Fruit fly (Drosophila melanogaster) whole organism, prepupa: ENCODE results near the gene mthl1.
A peak's percentile ranks its signal among the peaks of the same experiment; 100 is the strongest.

Experiments used
- CG10669 ChIP-seq: fragments of 200-800 bp; sonication (Bioruptor generic); optimal IDR thresholded peaks from 3 replicates; lab custom pipeline; 2018; ENCODE audit warnings: missing biosample characterization, mild to moderate bottlenecking, missing genetic modification characterization, moderate library complexity
- CG11294 ChIP-seq: fragments of 200-800 bp; sonication (Bioruptor generic); IDR thresholded peaks from 2 replicates; pipeline ENCODE4 v1.3.6; 2022; ENCODE audit warnings: missing biosample characterization, missing genetic modification characterization
- CG11762 ChIP-seq: fragments of 200-800 bp; sonication (Bioruptor generic); optimal IDR thresholded peaks from 3 replicates; lab custom pipeline; 2016; ENCODE audit warnings: missing biosample characterization, missing genetic modification characterization; ENCODE audit not compliant: insufficient read depth
- CG15336 ChIP-seq: fragments of 200-800 bp; sonication (Bioruptor generic); IDR thresholded peaks from 2 replicates; pipeline ENCODE4 v1.3.6; 2022; ENCODE audit warnings: missing biosample characterization, missing genetic modification characterization
- CG1621 ChIP-seq: fragments of 200-800 bp; sonication (Bioruptor generic); optimal IDR thresholded peaks from 3 replicates; lab custom pipeline; 2018; ENCODE audit warnings: missing biosample characterization, mild to moderate bottlenecking, missing genetic modification characterization
- CG3032 ChIP-seq: fragments of 200-800 bp; optimal IDR thresholded peaks from 2 replicates; lab custom pipeline; 2019; ENCODE audit warnings: missing biosample characterization, mild to moderate bottlenecking, missing genetic modification characterization, moderate library complexity
- CG32006 ChIP-seq: fragments of 200-800 bp; sonication (Bioruptor generic); optimal IDR thresholded peaks from 3 replicates; lab custom pipeline; 2017; ENCODE audit warnings: missing biosample characterization, mild to moderate bottlenecking, missing genetic modification characterization
- CG34406 ChIP-seq: fragments of 200-800 bp; sonication (Bioruptor generic); optimal IDR thresholded peaks from 3 replicates; lab custom pipeline; 2016; ENCODE audit warnings: missing biosample characterization, missing genetic modification characterization
- CG3919 ChIP-seq: fragments of 200-800 bp; sonication (Bioruptor generic); optimal IDR thresholded peaks from 3 replicates; lab custom pipeline; 2016; ENCODE audit warnings: missing biosample characterization, missing genetic modification characterization
- CG4318 ChIP-seq: fragments of 200-800 bp; sonication (Bioruptor generic); optimal IDR thresholded peaks from 3 replicates; lab custom pipeline; 2017; ENCODE audit warnings: missing biosample characterization, mild to moderate bottlenecking, missing genetic modification characterization
- CG6163 ChIP-seq: fragments of 200-800 bp; sonication (Bioruptor generic); IDR thresholded peaks from 3 replicates; pipeline ENCODE4 v1.3.6; 2022; ENCODE audit warnings: missing biosample characterization, missing genetic modification characterization
- CG6276 ChIP-seq: fragments of 200-800 bp; sonication (Bioruptor generic); optimal IDR thresholded peaks from 2 replicates; lab custom pipeline; 2017; ENCODE audit warnings: missing biosample characterization, mild to moderate bottlenecking, missing genetic modification characterization
- CG7368 ChIP-seq: fragments of 200-800 bp; sonication (Bioruptor generic); optimal IDR thresholded peaks from 3 replicates; lab custom pipeline; 2016; ENCODE audit warnings: missing biosample characterization, missing genetic modification characterization
- CG8119 ChIP-seq: fragments of 200-800 bp; sonication (Bioruptor generic); IDR thresholded peaks from 3 replicates; pipeline ENCODE4 v1.3.6; 2022; ENCODE audit warnings: missing biosample characterization, missing genetic modification characterization
- CG8319 ChIP-seq: fragments of 200-800 bp; sonication (Bioruptor generic); optimal IDR thresholded peaks from 3 replicates; lab custom pipeline; 2016; ENCODE audit warnings: missing biosample characterization, missing genetic modification characterization
- CG8632 ChIP-seq: fragments of 200-800 bp; sonication (Bioruptor generic); optimal IDR thresholded peaks from 3 replicates; lab custom pipeline; 2016; ENCODE audit warnings: missing biosample characterization, missing genetic modification characterization
- CG9139 ChIP-seq: fragments of 200-800 bp; sonication (Bioruptor generic); optimal IDR thresholded peaks from 3 replicates; lab custom pipeline; 2017; ENCODE audit warnings: missing biosample characterization, mild to moderate bottlenecking, missing genetic modification characterization
- Eip75B ChIP-seq: fragments of 200-800 bp; sonication (Bioruptor generic); optimal IDR thresholded peaks from 3 replicates; lab custom pipeline; 2016; ENCODE audit warnings: missing biosample characterization, missing genetic modification characterization
- Eip78C ChIP-seq: fragments of 200-800 bp; sonication (Bioruptor generic); peaks from one replicate; lab custom pipeline; 2016; ENCODE audit warnings: missing biosample characterization, missing genetic modification characterization
- Eip93F ChIP-seq: fragments of 200-800 bp; sonication (Bioruptor generic); optimal IDR thresholded peaks from 2 replicates; lab custom pipeline; 2016; ENCODE audit warnings: missing biosample characterization, mild to moderate bottlenecking, missing genetic modification characterization
- Ets96B ChIP-seq: fragments of 200-800 bp; optimal IDR thresholded peaks from 2 replicates; lab custom pipeline; 2019; ENCODE audit warnings: missing biosample characterization, mild to moderate bottlenecking, missing genetic modification characterization, moderate library complexity
- Gug ChIP-seq: fragments of 200-800 bp; sonication (Bioruptor generic); IDR thresholded peaks from 2 replicates; pipeline ENCODE4 v1.3.6; 2022; ENCODE audit warnings: missing biosample characterization, missing genetic modification characterization
- Hr38 ChIP-seq: sonication (Bioruptor generic); optimal IDR thresholded peaks from 2 replicates; lab custom pipeline; 2016; ENCODE audit warnings: missing biosample characterization, missing genetic modification characterization
- Hr39 ChIP-seq: fragments of 200-800 bp; sonication (Bioruptor generic); optimal IDR thresholded peaks from 2 replicates; lab custom pipeline; 2016; ENCODE audit warnings: missing biosample characterization, missing genetic modification characterization
- Hr4 ChIP-seq: fragments of 200-800 bp; sonication (Bioruptor generic); optimal IDR thresholded peaks from 3 replicates; lab custom pipeline; 2016; ENCODE audit warnings: missing biosample characterization, missing genetic modification characterization
- Lpt ChIP-seq: fragments of 200-800 bp; sonication (Bioruptor generic); optimal IDR thresholded peaks from 3 replicates; lab custom pipeline; 2016; ENCODE audit warnings: missing biosample characterization, missing genetic modification characterization
- Met ChIP-seq: fragments of 200-800 bp; sonication (Bioruptor generic); optimal IDR thresholded peaks from 3 replicates; lab custom pipeline; 2016; ENCODE audit warnings: missing biosample characterization, missing genetic modification characterization
- Smox ChIP-seq: fragments of 200-800 bp; sonication (Bioruptor generic); optimal IDR thresholded peaks from 3 replicates; lab custom pipeline; 2016; ENCODE audit warnings: missing biosample characterization, missing genetic modification characterization
- Sox14 ChIP-seq: fragments of 200-800 bp; sonication (Bioruptor generic); optimal IDR thresholded peaks from 3 replicates; lab custom pipeline; 2016; ENCODE audit warnings: missing biosample characterization, missing genetic modification characterization
- Sox15 ChIP-seq: fragments of 200-800 bp; sonication (Bioruptor generic); optimal IDR thresholded peaks from 3 replicates; lab custom pipeline; 2016; ENCODE audit warnings: missing biosample characterization, missing genetic modification characterization
- achi ChIP-seq: fragments of 200-800 bp; sonication (Bioruptor generic); optimal IDR thresholded peaks from 3 replicates; lab custom pipeline; 2016; ENCODE audit warnings: missing biosample characterization, missing genetic modification characterization
- dac ChIP-seq: fragments of 200-800 bp; sonication (Bioruptor generic); optimal IDR thresholded peaks from 2 replicates; lab custom pipeline; 2017; ENCODE audit warnings: missing biosample characterization, mild to moderate bottlenecking, missing genetic modification characterization
- esn ChIP-seq: fragments of 200-800 bp; sonication (Bioruptor generic); optimal IDR thresholded peaks from 2 replicates; lab custom pipeline; 2016; ENCODE audit warnings: missing biosample characterization, mild to moderate bottlenecking, missing genetic modification characterization, moderate library complexity
- fd59A ChIP-seq: fragments of 200-800 bp; sonication (Bioruptor generic); optimal IDR thresholded peaks from 2 replicates; lab custom pipeline; 2017; ENCODE audit warnings: missing biosample characterization, mild to moderate bottlenecking, missing genetic modification characterization, missing genetic modification reagents
- fd85E ChIP-seq: fragments of 200-800 bp; sonication (Bioruptor generic); optimal IDR thresholded peaks from 3 replicates; lab custom pipeline; 2016; ENCODE audit warnings: missing biosample characterization, missing genetic modification characterization
- fkh ChIP-seq: fragments of 200-800 bp; sonication (Bioruptor generic); optimal IDR thresholded peaks from 3 replicates; lab custom pipeline; 2017; ENCODE audit warnings: missing biosample characterization, mild to moderate bottlenecking, missing genetic modification characterization, moderate library complexity
- lz ChIP-seq: fragments of 200-800 bp; sonication (Bioruptor generic); optimal IDR thresholded peaks from 3 replicates; lab custom pipeline; 2016; ENCODE audit warnings: missing biosample characterization, missing genetic modification characterization
- net ChIP-seq: fragments of 200-800 bp; sonication (Bioruptor generic); optimal IDR thresholded peaks from 3 replicates; lab custom pipeline; 2016; ENCODE audit warnings: missing biosample characterization, missing genetic modification characterization
- pdm3 ChIP-seq: fragments of 200-800 bp; sonication (Bioruptor generic); optimal IDR thresholded peaks from 3 replicates; lab custom pipeline; 2016; ENCODE audit warnings: missing biosample characterization, missing genetic modification characterization
- salr ChIP-seq, 2 experiments: fragments of 200-800 bp; sonication (Bioruptor generic); optimal IDR thresholded peaks; 3 replicates each; lab custom pipeline; 2016 to 2018; ENCODE audit warnings: missing biosample characterization in 2 of 2, missing genetic modification characterization in 2 of 2, mild to moderate bottlenecking in 1 of 2
- spab ChIP-seq: fragments of 200-800 bp; sonication (Bioruptor generic); optimal IDR thresholded peaks from 2 replicates; lab custom pipeline; 2017; ENCODE audit warnings: missing biosample characterization, mild to moderate bottlenecking, missing genetic modification characterization, missing genetic modification reagents
- svp ChIP-seq: fragments of 200-800 bp; sonication (Bioruptor generic); peaks from one replicate; lab custom pipeline; 2016; ENCODE audit warnings: missing biosample characterization, missing genetic modification characterization
- vri ChIP-seq: fragments of 200-800 bp; sonication (Bioruptor generic); optimal IDR thresholded peaks from 3 replicates; lab custom pipeline; 2016; ENCODE audit warnings: missing biosample characterization, mild to moderate bottlenecking, missing genetic modification characterization

mthl1 gene

DNA sequence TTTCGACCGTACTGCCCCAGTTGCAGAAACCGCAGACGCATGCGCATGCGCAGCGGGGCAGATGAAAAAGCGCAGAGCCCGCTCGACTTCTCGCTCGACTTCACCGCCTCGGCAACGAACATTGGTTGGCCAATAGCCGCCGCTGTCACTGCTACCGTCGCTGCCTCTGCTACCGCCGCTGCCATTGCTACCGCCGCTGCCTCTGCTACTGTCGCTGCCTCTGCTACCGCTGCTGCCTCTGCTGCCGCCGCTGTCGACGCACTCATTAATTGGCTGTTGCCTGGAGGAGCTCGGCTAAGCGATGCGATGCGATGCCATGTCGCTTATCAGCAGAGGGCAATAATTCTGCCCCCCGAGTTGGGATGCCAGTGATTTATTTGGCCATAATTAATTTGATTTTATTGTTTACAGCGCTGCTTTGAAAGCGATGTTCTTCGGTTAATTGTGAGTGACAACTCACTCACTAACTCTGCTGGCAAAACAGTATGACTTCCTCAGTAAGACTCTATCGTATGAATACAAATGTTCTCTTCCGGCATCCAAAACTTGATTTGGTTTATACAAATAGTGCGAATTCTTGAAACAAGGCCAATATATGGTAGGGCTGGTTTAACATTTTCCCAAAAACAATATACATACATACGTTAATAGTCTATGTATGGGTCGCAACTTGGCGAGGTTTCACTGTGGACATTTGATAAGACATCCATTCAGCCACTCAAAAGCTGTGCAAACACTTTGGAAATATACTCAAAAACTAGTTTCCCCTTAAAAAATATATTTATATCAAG is 30.1 kb downstream of the mthl1 start (continued):
- no peak for TF ChIP-seq dac (GFP tag; lab: Kevin White, UChicago)
- TF ChIP-seq fd85E (GFP tag; lab: Kevin White, UChicago) = no peak
- no peak for TF ChIP-seq achi
- no peak for TF ChIP-seq CG34406
- no peak for TF ChIP-seq net (GFP tag; lab: Kevin White, UChicago)
- no peak for TF ChIP-seq vri (GFP tag; lab: Kevin White, UChicago)
- TF ChIP-seq Hr39 (GFP tag; lab: Kevin White, UChicago) = peak; percentile 28
- TF ChIP-seq Eip78C = peak; percentile 63
- no peak for TF ChIP-seq Eip75B (GFP tag; lab: Kevin White, UChicago)
- TF ChIP-seq CG15336 = 0 out of 2 replicates have a peak, but pooled peaks have one; percentile 17
- TF ChIP-seq svp (GFP tag; lab: Kevin White, UChicago) = peak; percentile 90
- TF ChIP-seq CG6276 (GFP tag; lab: Kevin White, UChicago) = no peak
- no peak for TF ChIP-seq CG8119

DNA sequence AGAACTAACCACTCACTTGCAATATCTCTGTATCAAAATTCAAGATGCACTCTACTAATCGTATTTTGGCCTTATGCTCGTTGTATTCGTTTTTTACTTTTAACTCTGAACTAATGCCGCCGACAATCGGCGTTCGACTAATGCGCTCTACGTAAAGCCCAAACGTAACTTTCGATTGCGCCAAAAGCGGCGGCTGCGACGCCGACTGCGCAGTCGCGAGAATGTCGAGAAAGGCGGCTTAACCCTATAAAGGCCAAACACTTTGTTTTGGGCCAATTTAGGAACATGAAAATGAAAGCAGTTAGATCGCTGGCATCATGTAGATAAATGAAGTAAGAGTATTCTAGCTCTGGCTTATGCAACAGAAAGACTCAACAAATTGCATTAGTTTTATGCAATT is 32.1 kb downstream of the mthl1 start:
- TF ChIP-seq CG1621 (tag; lab: Kevin White, UChicago) = no peak
- TF ChIP-seq CG34406 = no peak
- TF ChIP-seq CG32006 (GFP tag; lab: Kevin White, UChicago) = no peak
- TF ChIP-seq CG11762 = no peak
- TF ChIP-seq CG4318 = no peak
- no peak for TF ChIP-seq CG9139 (GFP tag; lab: Kevin White, UChicago)
- TF ChIP-seq vri (GFP tag; lab: Kevin White, UChicago) = no peak
- no peak for TF ChIP-seq CG8319 (GFP tag; lab: Kevin White, UChicago)
- TF ChIP-seq CG10669 (GFP tag; lab: Kevin White, UChicago) = no peak
- TF ChIP-seq fd59A = no peak
- no peak for TF ChIP-seq CG11294
- TF ChIP-seq CG8632 (GFP tag; lab: Kevin White, UChicago) = no peak
- TF ChIP-seq esn (GFP tag; lab: Kevin White, UChicago) = no peak
- no peak for TF ChIP-seq Smox
- TF ChIP-seq Eip75B (GFP tag; lab: Kevin White, UChicago) = no peak
- TF ChIP-seq, all 60 proteins: peak for 0

DNA sequence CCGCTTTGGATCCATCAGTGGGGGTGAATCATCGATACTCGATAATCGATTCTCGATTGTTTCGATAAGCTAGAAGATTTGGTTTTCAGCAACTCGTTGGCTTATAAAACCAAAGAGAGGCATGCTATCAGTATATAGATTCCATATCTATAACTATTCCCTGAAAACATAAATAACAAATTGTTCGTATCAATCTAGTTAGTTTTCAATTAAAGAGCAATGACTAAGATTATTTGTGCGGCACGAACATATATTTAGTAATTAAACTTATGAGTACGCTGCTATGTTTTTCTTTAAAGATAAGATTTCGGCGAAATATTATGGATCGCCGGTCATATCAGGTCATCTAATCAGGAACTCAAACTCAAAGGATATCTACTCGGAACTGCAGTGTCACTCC is 33.8 kb downstream of the mthl1 start:
- TF ChIP-seq CG3919 (GFP tag; lab: Kevin White, UChicago) = no peak
- TF ChIP-seq fd85E (GFP tag; lab: Kevin White, UChicago) = no peak
- TF ChIP-seq esn (GFP tag; lab: Kevin White, UChicago) = no peak
- no peak for TF ChIP-seq Hr4 (GFP tag; lab: Kevin White, UChicago)
- no peak for TF ChIP-seq Sox15 (GFP tag; lab: Kevin White, UChicago)
- no peak for TF ChIP-seq CG8319 (GFP tag; lab: Kevin White, UChicago)
- TF ChIP-seq Smox = no peak
- TF ChIP-seq CG3032 (tag; lab: Kevin White, UChicago) = no peak
- no peak for TF ChIP-seq salr (GFP tag; optimal IDR thresholded peaks at IDR 0.05; lab: Kevin White, UChicago)

DNA sequence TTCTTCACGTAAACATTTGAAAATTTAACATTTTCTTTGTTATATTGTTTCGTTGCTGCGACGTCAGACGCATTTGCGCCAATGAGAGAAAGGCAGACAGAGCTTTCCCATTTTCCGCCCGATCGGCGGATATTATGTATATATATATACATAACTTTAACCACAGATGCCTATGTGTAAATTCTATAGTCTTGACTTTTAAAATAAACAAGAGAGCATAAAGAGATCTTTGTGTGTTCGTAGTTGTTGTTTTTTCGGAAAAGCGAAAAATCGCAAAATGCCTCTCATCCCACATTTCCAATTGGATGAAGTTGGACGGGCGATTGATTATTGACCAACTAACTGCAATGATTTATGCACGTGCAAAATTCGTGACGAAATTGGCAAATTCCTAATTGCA is 35.9 kb downstream of the mthl1 start, which contains the start of gene CG13012:
TSS of gene CG13012 (minus strand) at position 101 of the 400 bp plus-strand sequence.
- TF ChIP-seq vri (GFP tag; lab: Kevin White, UChicago) (no peak), CG3032 (tag; lab: Kevin White, UChicago) (no peak), Sox14 (no peak), Eip78C (peak; percentile 52), fd85E (GFP tag; lab: Kevin White, UChicago) (no peak), pdm3 (GFP tag; lab: Kevin White, UChicago) (no peak), CG8119 (no peak)

DNA sequence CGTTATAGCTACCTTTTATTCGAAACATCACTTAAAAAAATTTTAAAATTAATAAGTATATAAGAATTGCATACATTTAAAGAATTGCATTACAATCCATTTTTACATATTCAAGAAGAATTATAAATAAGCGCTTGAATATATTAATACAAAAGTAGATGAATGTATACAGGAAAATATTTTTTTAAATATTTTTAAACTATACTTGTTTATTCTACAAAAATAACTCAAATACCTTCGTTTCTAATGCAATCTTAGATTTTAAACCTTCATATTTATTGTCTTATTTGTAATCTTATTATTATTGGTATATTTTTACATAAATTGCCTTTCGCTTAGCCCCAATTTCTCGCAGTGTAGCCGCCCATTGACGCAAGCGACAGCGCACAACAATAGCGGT is 36.4 kb downstream of the mthl1 start:
- TF ChIP-seq Lpt (no peak), Hr38 (GFP tag; lab: Kevin White, UChicago) (no peak), spab (GFP tag; lab: Kevin White, UChicago) (no peak), CG8319 (GFP tag; lab: Kevin White, UChicago) (no peak), CG8632 (GFP tag; lab: Kevin White, UChicago) (peak; percentile 30), CG6163 (GFP tag; lab: Robert Waterston, UW) (0 out of 3 replicates have a peak, but pooled peaks have one; percentile 28), Smox (no peak), Ets96B (tag; lab: Kevin White, UChicago) (no peak), Met (peak; percentile 13), Eip93F (no peak), CG7368 (GFP tag; lab: Kevin White, UChicago) (no peak), fkh (no peak), CG11294 (no peak), CG10669 (GFP tag; lab: Kevin White, UChicago) (no peak), svp (GFP tag; lab: Kevin White, UChicago) (peak; percentile 66), Gug (no peak), lz (GFP tag; lab: Kevin White, UChicago) (no peak)
